Worm (Caenorhabditis elegans) whole organism, young adult: ENCODE results near the gene F57G4.1.

Experiments used
- D2030.7 ChIP-seq: fragments of 200-800 bp; sonication (Bioruptor generic); IDR thresholded peaks from 2 replicates; pipeline ENCODE4 v1.3.6; 2022; ENCODE audit warnings: missing genetic modification reagents, missing genetic modification characterization, missing compliant biosample characterization
- F23B12.7 ChIP-seq: sonication (generic microtip); optimal IDR thresholded peaks from 2 replicates; lab custom pipeline; 2017; ENCODE audit warnings: missing genetic modification characterization, mild to moderate bottlenecking, missing compliant biosample characterization, antibody characterized with exemption, moderate library complexity; ENCODE audit not compliant: insufficient read depth
- F39B2.1 ChIP-seq: fragments of 200-800 bp; sonication (Bioruptor generic); IDR thresholded peaks from 2 replicates; pipeline ENCODE4 v1.3.6; 2022; ENCODE audit warnings: missing genetic modification reagents, missing genetic modification characterization, missing compliant biosample characterization
- F49E8.2 ChIP-seq: sonication (generic microtip); optimal IDR thresholded peaks from 3 replicates; lab custom pipeline; 2017; ENCODE audit warnings: missing genetic modification characterization, mild to moderate bottlenecking, missing compliant biosample characterization, antibody characterized with exemption, moderate library complexity; ENCODE audit not compliant: insufficient read depth
- F52B5.7 ChIP-seq: sonication (generic microtip); optimal IDR thresholded peaks from 2 replicates; lab custom pipeline; 2016; ENCODE audit warnings: mild to moderate bottlenecking, missing genetic modification characterization, missing compliant biosample characterization
- F57A8.1 ChIP-seq: fragments of 200-800 bp; sonication (Bioruptor generic); optimal IDR thresholded peaks from 2 replicates; lab custom pipeline; 2018; ENCODE audit warnings: mild to moderate bottlenecking, missing genetic modification characterization, moderate library complexity, missing compliant biosample characterization
- Y67H2A.10 ChIP-seq: fragments of 200-800 bp; sonication (Bioruptor generic); conservative IDR thresholded peaks from 2 replicates; pipeline ENCODE4 v1.3.6; 2022; ENCODE audit warnings: missing genetic modification reagents, missing genetic modification characterization, missing compliant biosample characterization
- Y79H2A.3 ChIP-seq: fragments of 200-800 bp; sonication (Bioruptor generic); conservative IDR thresholded peaks from 2 replicates; pipeline ENCODE4 v1.3.6; 2022; ENCODE audit warnings: missing genetic modification reagents, missing genetic modification characterization, missing compliant biosample characterization
- atf-7 ChIP-seq: sonication (generic microtip); optimal IDR thresholded peaks from 2 replicates; lab custom pipeline; 2017; ENCODE audit warnings: mild to moderate bottlenecking, missing genetic modification characterization, missing compliant biosample characterization
- ceh-27 ChIP-seq: fragments of 200-800 bp; sonication (Bioruptor generic); optimal IDR thresholded peaks from 2 replicates; lab custom pipeline; 2018; ENCODE audit warnings: mild to moderate bottlenecking, missing genetic modification characterization, moderate library complexity, missing compliant biosample characterization
- ceh-40 ChIP-seq: fragments of 200-800 bp; sonication (Bioruptor generic); IDR thresholded peaks from 2 replicates; pipeline ENCODE4 v1.3.6; 2022; ENCODE audit warnings: missing genetic modification characterization, missing compliant biosample characterization
- ceh-91 ChIP-seq: fragments of 200-800 bp; sonication (Bioruptor generic); IDR thresholded peaks from 2 replicates; pipeline ENCODE4 v1.3.6; 2022; ENCODE audit warnings: missing genetic modification reagents, missing genetic modification characterization, missing compliant biosample characterization
- chd-7 ChIP-seq: sonication (generic microtip); optimal IDR thresholded peaks from 2 replicates; lab custom pipeline; 2016; ENCODE audit warnings: mild to moderate bottlenecking, missing genetic modification characterization, moderate library complexity, missing compliant biosample characterization
- die-1 ChIP-seq: sonication (generic microtip); optimal IDR thresholded peaks from 2 replicates; lab custom pipeline; 2016; ENCODE audit warnings: missing genotype, mild to moderate bottlenecking, missing genetic modification characterization, missing compliant biosample characterization
- dox-1 ChIP-seq: fragments of 200-800 bp; sonication (Bioruptor generic); IDR thresholded peaks from 2 replicates; pipeline ENCODE4 v1.3.6; 2022; ENCODE audit warnings: missing genetic modification reagents, missing genetic modification characterization, missing compliant biosample characterization
- dpff-1 ChIP-seq: sonication (generic microtip); optimal IDR thresholded peaks from 2 replicates; lab custom pipeline; 2017; ENCODE audit warnings: mild to moderate bottlenecking, missing genetic modification characterization, missing compliant biosample characterization
- egl-18 ChIP-seq: fragments of 200-800 bp; sonication (Bioruptor generic); IDR thresholded peaks from 2 replicates; pipeline ENCODE4 v1.3.6; 2022; ENCODE audit warnings: missing genetic modification reagents, missing genetic modification characterization, missing compliant biosample characterization
- egl-44 ChIP-seq: fragments of 200-800 bp; sonication (Bioruptor generic); IDR thresholded peaks from 2 replicates; pipeline ENCODE4 v1.3.6; 2022; ENCODE audit warnings: missing genetic modification reagents, missing genetic modification characterization, missing compliant biosample characterization
- fkh-3 ChIP-seq: sonication (generic microtip); optimal IDR thresholded peaks from 2 replicates; lab custom pipeline; 2016; ENCODE audit warnings: mild to moderate bottlenecking, missing genetic modification characterization, missing compliant biosample characterization
- hlh-12 ChIP-seq: sonication (generic microtip); optimal IDR thresholded peaks from 2 replicates; lab custom pipeline; 2016; ENCODE audit warnings: missing genetic modification characterization, missing compliant biosample characterization
- hmg-1.2 ChIP-seq: fragments of 200-800 bp; sonication (Bioruptor generic); IDR thresholded peaks from 2 replicates; pipeline ENCODE4 v1.3.6; 2022; ENCODE audit warnings: missing genetic modification reagents, missing genetic modification characterization, missing compliant biosample characterization
- hrde-1 ChIP-seq: sonication (generic microtip); optimal IDR thresholded peaks from 2 replicates; lab custom pipeline; 2016; ENCODE audit warnings: missing genetic modification characterization, mild to moderate bottlenecking, missing compliant biosample characterization, moderate library complexity, missing genotype, missing genetic modification reagents, borderline replicate concordance
- hsf-1 ChIP-seq: fragments of 200-800 bp; sonication (Bioruptor generic); IDR thresholded peaks from 2 replicates; pipeline ENCODE4 v1.3.6; 2022; ENCODE audit warnings: missing genetic modification reagents, missing genetic modification characterization, missing compliant biosample characterization
- lag-1 ChIP-seq: fragments of 200-800 bp; sonication (Bioruptor generic); IDR thresholded peaks from 2 replicates; pipeline ENCODE4 v1.3.6; 2022; ENCODE audit warnings: missing genetic modification reagents, missing genetic modification characterization, missing compliant biosample characterization
- let-526 ChIP-seq: fragments of 200-800 bp; sonication (Bioruptor generic); IDR thresholded peaks from 2 replicates; pipeline ENCODE4 v1.3.6; 2022; ENCODE audit warnings: missing genetic modification reagents, missing genetic modification characterization, missing compliant biosample characterization
- let-607 ChIP-seq, 2 experiments: fragments of 200-800 bp in 1 of 2; sonication (Bioruptor generic) in 1 of 2; sonication (generic microtip) in 1 of 2; optimal IDR thresholded peaks; 2 replicates each; lab custom pipeline; 2016 to 2018; ENCODE audit warnings: mild to moderate bottlenecking in 2 of 2, missing compliant biosample characterization in 2 of 2, missing genetic modification characterization in 2 of 2, moderate library complexity in 2 of 2, missing genotype in 1 of 2
- lsl-1 ChIP-seq: fragments of 200-800 bp; sonication (Bioruptor generic); optimal IDR thresholded peaks from 2 replicates; lab custom pipeline; 2018; ENCODE audit warnings: mild to moderate bottlenecking, missing genetic modification characterization, moderate library complexity, missing compliant biosample characterization
- madf-6 ChIP-seq: fragments of 200-800 bp; sonication (Bioruptor generic); IDR thresholded peaks from 2 replicates; pipeline ENCODE4 v1.3.6; 2022; ENCODE audit warnings: missing genetic modification reagents, missing genetic modification characterization, missing compliant biosample characterization
- madf-8 ChIP-seq: fragments of 200-800 bp; sonication (Bioruptor generic); conservative IDR thresholded peaks from 2 replicates; pipeline ENCODE4 v1.3.6; 2022; ENCODE audit warnings: missing genetic modification reagents, missing genetic modification characterization, missing compliant biosample characterization
- mel-28 ChIP-seq: sonication (generic microtip); optimal IDR thresholded peaks from 2 replicates; lab custom pipeline; 2016; ENCODE audit warnings: borderline replicate concordance, mild to moderate bottlenecking, missing genetic modification characterization, missing compliant biosample characterization
- nfya-2 ChIP-seq: fragments of 200-800 bp; sonication (Bioruptor generic); IDR thresholded peaks from 2 replicates; pipeline ENCODE4 v1.3.6; 2022; ENCODE audit warnings: missing genetic modification reagents, missing genetic modification characterization, missing compliant biosample characterization
- nhr-27 ChIP-seq: fragments of 200-800 bp; sonication (Bioruptor generic); optimal IDR thresholded peaks from 2 replicates; lab custom pipeline; 2018; ENCODE audit warnings: mild to moderate bottlenecking, missing genetic modification characterization, moderate library complexity, missing compliant biosample characterization
- pbrm-1 ChIP-seq: fragments of 200-800 bp; sonication (Bioruptor generic); IDR thresholded peaks from 2 replicates; pipeline ENCODE4 v1.3.6; 2022; ENCODE audit warnings: missing genetic modification reagents, missing genetic modification characterization, missing compliant biosample characterization
- repo-1 ChIP-seq: sonication (generic microtip); optimal IDR thresholded peaks from 2 replicates; lab custom pipeline; 2017; ENCODE audit warnings: mild to moderate bottlenecking, missing genetic modification characterization, missing compliant biosample characterization
- snpc-1.1 ChIP-seq: sonication (generic microtip); optimal IDR thresholded peaks from 2 replicates; lab custom pipeline; 2017; ENCODE audit warnings: missing genetic modification characterization, mild to moderate bottlenecking, missing compliant biosample characterization, antibody characterized with exemption, moderate library complexity, missing genotype, missing genetic modification reagents; ENCODE audit not compliant: insufficient read depth
- somi-1 ChIP-seq: fragments of 200-800 bp; sonication (Bioruptor generic); optimal IDR thresholded peaks from 2 replicates; lab custom pipeline; 2018; ENCODE audit warnings: mild to moderate bottlenecking, missing genetic modification characterization, missing compliant biosample characterization
- tbp1 ChIP-seq: fragments of 200-800 bp; sonication (Bioruptor generic); optimal IDR thresholded peaks from 2 replicates; lab custom pipeline; 2018; ENCODE audit warnings: mild to moderate bottlenecking, missing genetic modification characterization, missing compliant biosample characterization
- unc-130 ChIP-seq: sonication (generic microtip); optimal IDR thresholded peaks from 2 replicates; lab custom pipeline; 2016; ENCODE audit warnings: missing genetic modification reagents, missing genetic modification characterization, missing compliant biosample characterization
- xnd-1 ChIP-seq: sonication (generic microtip); optimal IDR thresholded peaks from 2 replicates; lab custom pipeline; 2016; ENCODE audit warnings: missing genotype, missing genetic modification reagents, missing genetic modification characterization, missing compliant biosample characterization
- ztf-28 ChIP-seq: fragments of 200-800 bp; sonication (Bioruptor generic); IDR thresholded peaks from 2 replicates; pipeline ENCODE4 v1.3.6; 2022; ENCODE audit warnings: missing genetic modification reagents, missing genetic modification characterization, missing compliant biosample characterization

F57G4.1 gene

ce11 chrV:17624906-17625305 is 1.6 kb downstream of the F57G4.1 start, which contains the start of gene F57G4.11 (continued):
- TF ChIP-seq snpc-1.1 (tag; lab: Kevin White, UChicago): no peak
- TF ChIP-seq F39B2.1: no peak

- TF ChIP-seq let-607 (tag; optimal IDR thresholded peaks at IDR 0.05; lab: Kevin White, UChicago) (no peak), pbrm-1 (GFP tag; lab: Robert Waterston, UW) (no peak), hsf-1 (GFP tag; lab: Robert Waterston, UW) (no peak), F23B12.7 (no peak), fkh-3 (tag; lab: Kevin White, UChicago) (no peak), tbp1 (GFP tag; lab: Kevin White, UChicago) (no peak), mel-28 (tag; lab: Kevin White, UChicago) (no peak), die-1 (tag; lab: Kevin White, UChicago) (no peak), ceh-40 (GFP tag; lab: Robert Waterston, UW) (no peak), unc-130 (GFP tag; lab: Kevin White, UChicago) (no peak)
- TF ChIP-seq, all 124 proteins: peak for 0
Observed at ce11 chrV:17628566-17628965, 5.2 kb downstream of the F57G4.1 start, which contains the start of gene F57G4.10. Gene F57G4.10 (plus strand): TSS chrV:17628866.

ce11 chrV:17650427-17650826 is 27.1 kb downstream of the F57G4.1 start, which contains the start of gene fbxa-192:
Gene fbxa-192 (minus strand): TSS chrV:17650527.
- TF ChIP-seq ceh-27 (GFP tag; lab: Kevin White, UChicago): no peak
- no peak for TF ChIP-seq atf-7 (tag; lab: Kevin White, UChicago)
- TF ChIP-seq dox-1 (GFP tag; lab: Robert Waterston, UW): no peak
- no peak for TF ChIP-seq F57A8.1 (GFP tag; lab: Kevin White, UChicago)
- no peak for TF ChIP-seq repo-1 (tag; lab: Kevin White, UChicago)
- TF ChIP-seq tbp1 (GFP tag; lab: Kevin White, UChicago): no peak
- TF ChIP-seq egl-44 (GFP tag; lab: Robert Waterston, UW): no peak

ce11 chrV:17655205-17655604 is 31.9 kb downstream of the F57G4.1 start:
- TF ChIP-seq repo-1 (tag; lab: Kevin White, UChicago): no peak
- TF ChIP-seq D2030.7: peak; percentile 48; the same call in 1 of the 2 replicates
- TF ChIP-seq hsf-1 (GFP tag; lab: Robert Waterston, UW): 0 out of 2 replicates have a peak, but pooled peaks have one; percentile 25
- TF ChIP-seq madf-6 (GFP tag; lab: Robert Waterston, UW): peak; percentile 64
- TF ChIP-seq hrde-1 (tag; lab: Kevin White, UChicago): no peak
- peak; percentile 2 for TF ChIP-seq F49E8.2
- TF ChIP-seq lsl-1 (GFP tag; lab: Kevin White, UChicago): peak; percentile 75

- TF ChIP-seq ztf-28 (GFP tag; lab: Robert Waterston, UW): no peak
- TF ChIP-seq hmg-1.2 (GFP tag; lab: Robert Waterston, UW): no peak
- no peak for TF ChIP-seq nhr-27 (tag; lab: Kevin White, UChicago)
- no peak for TF ChIP-seq F52B5.7 (tag; lab: Kevin White, UChicago)
- TF ChIP-seq dpff-1 (tag; lab: Kevin White, UChicago): no peak
- no peak for TF ChIP-seq let-526 (GFP tag; lab: Robert Waterston, UW)
- peak; percentile 48 for TF ChIP-seq D2030.7
- no peak for TF ChIP-seq madf-8 (GFP tag; lab: Robert Waterston, UW)
- no peak for TF ChIP-seq somi-1 (GFP tag; lab: Kevin White, UChicago)
- TF ChIP-seq Y67H2A.10 (GFP tag; lab: Robert Waterston, UW): no peak
- TF ChIP-seq egl-18 (GFP tag; lab: Robert Waterston, UW): no peak
- TF ChIP-seq hlh-12 (tag; lab: Kevin White, UChicago): no peak
- no peak for TF ChIP-seq lag-1 (GFP tag; lab: Robert Waterston, UW)
- TF ChIP-seq F39B2.1: no peak
- no peak for TF ChIP-seq chd-7 (tag; lab: Kevin White, UChicago)
- no peak for TF ChIP-seq nfya-2
- TF ChIP-seq ceh-91: 0 out of 2 replicates have a peak, but pooled peaks have one; percentile 16
- no peak for TF ChIP-seq hrde-1 (tag; lab: Kevin White, UChicago)
- TF ChIP-seq lsl-1 (GFP tag; lab: Kevin White, UChicago): peak; percentile 88
- no peak for TF ChIP-seq Y79H2A.3 (GFP tag; lab: Robert Waterston, UW)
- TF ChIP-seq madf-6 (GFP tag; lab: Robert Waterston, UW): peak; percentile 63
- peak; percentile 56 for TF ChIP-seq xnd-1 (tag; lab: Kevin White, UChicago)
Observed at ce11 chrV:17658824-17659223, 35.5 kb downstream of the F57G4.1 start.
